Worm (Caenorhabditis elegans) whole organism, young adult: ENCODE measurements around the gene str-85.

Source experiments
- bed-1 ChIP-seq: fragments of 200-800 bp; sonication (Bioruptor generic); IDR thresholded peaks from 2 replicates; pipeline ENCODE4 v1.3.6; 2022; ENCODE audit warnings: missing genetic modification reagents, missing genetic modification characterization, missing compliant biosample characterization
- pha-4 ChIP-seq: fragments of 150-350 bp; sonication (generic microtip); optimal IDR thresholded peaks from 2 replicates; lab custom pipeline; 2014; ENCODE audit warnings: missing biosample characterization, missing genetic modification reagents, missing genetic modification characterization
- tbx-9 ChIP-seq: sonication (generic microtip); optimal IDR thresholded peaks from 2 replicates; lab custom pipeline; 2016; ENCODE audit warnings: borderline replicate concordance, missing genetic modification characterization, inconsistent platforms, missing compliant biosample characterization

DNA sequence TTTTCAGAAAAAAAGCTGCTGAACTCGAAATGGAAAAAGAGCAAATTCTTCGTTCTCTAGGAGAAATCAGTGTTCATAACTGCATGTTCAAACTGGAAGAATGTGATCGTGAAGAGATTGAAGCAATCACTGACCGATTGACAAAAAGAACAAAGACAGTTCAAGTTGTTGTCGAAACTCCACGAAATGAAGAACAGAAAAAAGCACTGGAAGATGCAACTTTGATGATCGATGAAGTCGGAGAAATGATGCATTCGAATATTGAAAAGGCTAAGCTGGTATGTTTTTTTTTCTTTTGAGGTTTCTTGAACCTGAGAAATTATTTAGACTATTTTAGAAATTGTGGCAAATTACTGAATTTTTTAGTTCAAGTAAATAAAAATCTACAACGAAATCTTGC, 47.2 kb downstream of the str-85 start:
- TF ChIP-seq tbx-9 (no peak), pha-4 (tag; lab: Kevin White, UChicago) (no peak), bed-1 (GFP tag; lab: Robert Waterston, UW) (no peak)
